Worm (Caenorhabditis elegans) whole organism, late embryonic: ENCODE results near the gene C13G3.12.
A peak's percentile ranks its signal among the peaks of the same experiment; 100 is the strongest.

ENCODE experiments used
- C08G9.2 ChIP-seq: sonication (generic microtip); optimal IDR thresholded peaks from 2 replicates; lab custom pipeline; 2016; ENCODE audit warnings: mild to moderate bottlenecking, missing genetic modification characterization, moderate library complexity, missing compliant biosample characterization
- F13H6.1 ChIP-seq: sonication (generic microtip); optimal IDR thresholded peaks from 2 replicates; lab custom pipeline; 2016; ENCODE audit warnings: missing genetic modification characterization, missing compliant biosample characterization
- K02D7.2 ChIP-seq: sonication (generic microtip); optimal IDR thresholded peaks from 2 replicates; lab custom pipeline; 2017; ENCODE audit warnings: mild to moderate bottlenecking, missing genetic modification characterization, missing compliant biosample characterization
- T23F11.4 ChIP-seq: fragments of 200-800 bp; sonication (Bioruptor generic); optimal IDR thresholded peaks from 2 replicates; lab custom pipeline; 2018; ENCODE audit warnings: mild to moderate bottlenecking, missing genetic modification characterization, missing compliant biosample characterization
- ahr-1 ChIP-seq: sonication (generic microtip); optimal IDR thresholded peaks from 2 replicates; lab custom pipeline; 2016; ENCODE audit warnings: missing genetic modification characterization, missing compliant biosample characterization
- ama-1 ChIP-seq: fragments of 150-350 bp; optimal IDR thresholded peaks from 2 replicates; lab custom pipeline; 2014
- ceh-19 ChIP-seq: fragments of 200-800 bp; sonication (Bioruptor generic); optimal IDR thresholded peaks from 2 replicates; lab custom pipeline; 2018; ENCODE audit warnings: mild to moderate bottlenecking, missing genetic modification characterization, missing compliant biosample characterization
- ceh-2 ChIP-seq: sonication (generic microtip); optimal IDR thresholded peaks from 2 replicates; lab custom pipeline; 2016; ENCODE audit warnings: missing genotype, missing genetic modification characterization, missing compliant biosample characterization
- ceh-22 ChIP-seq: sonication (generic microtip); optimal IDR thresholded peaks from 2 replicates; lab custom pipeline; 2017; ENCODE audit warnings: missing biosample characterization, missing genetic modification characterization
- ceh-24 ChIP-seq: sonication (generic microtip); optimal IDR thresholded peaks from 2 replicates; lab custom pipeline; 2016; ENCODE audit warnings: mild to moderate bottlenecking, missing genetic modification characterization, missing compliant biosample characterization
- ceh-34 ChIP-seq: sonication (generic microtip); optimal IDR thresholded peaks from 2 replicates; lab custom pipeline; 2016; ENCODE audit warnings: mild to moderate bottlenecking, missing genetic modification characterization, missing compliant biosample characterization
- ceh-45 ChIP-seq: fragments of 200-800 bp; sonication (Bioruptor generic); IDR thresholded peaks from 2 replicates; pipeline ENCODE4 v1.3.6; 2022; ENCODE audit warnings: missing genetic modification reagents, missing genetic modification characterization, missing compliant biosample characterization
- ceh-48 ChIP-seq: sonication (generic microtip); optimal IDR thresholded peaks from 2 replicates; lab custom pipeline; 2016; ENCODE audit warnings: missing genetic modification characterization, inconsistent platforms, missing compliant biosample characterization
- che-1 ChIP-seq: sonication (generic microtip); optimal IDR thresholded peaks from 2 replicates; lab custom pipeline; 2016; ENCODE audit warnings: mild to moderate bottlenecking, missing genetic modification characterization, missing compliant biosample characterization
- dve-1 ChIP-seq: sonication (generic microtip); optimal IDR thresholded peaks from 2 replicates; lab custom pipeline; 2017; ENCODE audit warnings: antibody characterized with exemption, mild to moderate bottlenecking, missing genetic modification characterization, missing compliant biosample characterization
- ets-4 ChIP-seq: sonication (generic microtip); optimal IDR thresholded peaks from 2 replicates; lab custom pipeline; 2016; ENCODE audit warnings: missing genetic modification characterization, missing compliant biosample characterization
- eyg-1 ChIP-seq: sonication (generic microtip); optimal IDR thresholded peaks from 2 replicates; lab custom pipeline; 2016; ENCODE audit warnings: missing genotype, missing genetic modification characterization, missing compliant biosample characterization
- fax-1 ChIP-seq: sonication (generic microtip); optimal IDR thresholded peaks from 2 replicates; lab custom pipeline; 2016; ENCODE audit warnings: missing genotype, missing genetic modification characterization, missing compliant biosample characterization
- fkh-10 ChIP-seq: fragments of 150-350 bp; optimal IDR thresholded peaks from 2 replicates; lab custom pipeline; 2014; ENCODE audit warnings: missing biosample characterization, missing genetic modification reagents, missing genetic modification characterization
- fkh-6 ChIP-seq: sonication (generic microtip); optimal IDR thresholded peaks from 2 replicates; lab custom pipeline; 2016; ENCODE audit warnings: missing genetic modification characterization, missing compliant biosample characterization
- gmeb-2 ChIP-seq: sonication (generic microtip); optimal IDR thresholded peaks from 2 replicates; lab custom pipeline; 2016; ENCODE audit warnings: missing genetic modification characterization, inconsistent platforms, missing compliant biosample characterization
- hlh-30 ChIP-seq: sonication (generic microtip); optimal IDR thresholded peaks from 2 replicates; lab custom pipeline; 2017; ENCODE audit warnings: antibody characterized with exemption, missing genetic modification characterization, missing compliant biosample characterization; ENCODE audit not compliant: insufficient read depth
- hlh-6 ChIP-seq: sonication (generic microtip); optimal IDR thresholded peaks from 2 replicates; lab custom pipeline; 2016; ENCODE audit warnings: missing genotype, missing genetic modification characterization, missing compliant biosample characterization
- lim-6 ChIP-seq: sonication (generic microtip); optimal IDR thresholded peaks from 2 replicates; lab custom pipeline; 2016; ENCODE audit warnings: missing genetic modification characterization, missing compliant biosample characterization
- lin-11 ChIP-seq: fragments of 200-800 bp; sonication (Bioruptor generic); optimal IDR thresholded peaks from 2 replicates; lab custom pipeline; 2018; ENCODE audit warnings: mild to moderate bottlenecking, missing genetic modification characterization, missing compliant biosample characterization
- madf-2 ChIP-seq: sonication (generic microtip); optimal IDR thresholded peaks from 2 replicates; lab custom pipeline; 2017; ENCODE audit warnings: missing genetic modification characterization, missing compliant biosample characterization
- nfya-1 ChIP-seq: sonication (generic microtip); optimal IDR thresholded peaks from 2 replicates; lab custom pipeline; 2017; ENCODE audit warnings: missing genetic modification characterization, mild to moderate bottlenecking, missing compliant biosample characterization, antibody characterized with exemption, moderate library complexity
- npax-4 ChIP-seq: sonication (generic microtip); optimal IDR thresholded peaks from 2 replicates; lab custom pipeline; 2016; ENCODE audit warnings: missing genetic modification characterization, missing compliant biosample characterization
- odd-2 ChIP-seq: sonication (generic microtip); optimal IDR thresholded peaks from 2 replicates; lab custom pipeline; 2017; ENCODE audit warnings: antibody characterized with exemption, mild to moderate bottlenecking, missing genetic modification characterization, missing compliant biosample characterization
- pag-3 ChIP-seq: sonication (generic microtip); optimal IDR thresholded peaks from 2 replicates; lab custom pipeline; 2016; ENCODE audit warnings: missing compliant biosample characterization, missing genetic modification characterization, borderline replicate concordance
- pat-9 ChIP-seq: fragments of 200-800 bp; sonication (Bioruptor generic); optimal IDR thresholded peaks from 2 replicates; lab custom pipeline; 2018; ENCODE audit warnings: mild to moderate bottlenecking, missing genetic modification characterization, moderate library complexity, missing compliant biosample characterization
- pha-4 ChIP-seq: fragments of 150-350 bp; optimal IDR thresholded peaks from 2 replicates; lab custom pipeline; 2018; ENCODE audit warnings: missing biosample characterization, missing genetic modification reagents, missing genetic modification characterization
- pqm-1 ChIP-seq: sonication (generic microtip); optimal IDR thresholded peaks from 2 replicates; lab custom pipeline; 2016; ENCODE audit warnings: missing genetic modification characterization, missing compliant biosample characterization
- ref-2 ChIP-seq: sonication (generic microtip); optimal IDR thresholded peaks from 2 replicates; lab custom pipeline; 2016; ENCODE audit warnings: missing genetic modification characterization, missing compliant biosample characterization
- rnt-1 ChIP-seq: sonication (generic microtip); optimal IDR thresholded peaks from 2 replicates; lab custom pipeline; 2016; ENCODE audit warnings: missing genetic modification characterization, missing compliant biosample characterization
- sdc-2 ChIP-seq: sonication (generic microtip); optimal IDR thresholded peaks from 2 replicates; lab custom pipeline; 2016; ENCODE audit warnings: missing genotype, missing genetic modification characterization, missing compliant biosample characterization
- sox-2 ChIP-seq: fragments of 200-800 bp; sonication (Bioruptor generic); IDR thresholded peaks from 2 replicates; pipeline ENCODE4 v1.3.6; 2022; ENCODE audit warnings: missing genetic modification reagents, missing genetic modification characterization, missing compliant biosample characterization
- sox-4 ChIP-seq: sonication (generic microtip); optimal IDR thresholded peaks from 2 replicates; lab custom pipeline; 2017; ENCODE audit warnings: mild to moderate bottlenecking, missing genetic modification characterization, inconsistent platforms, missing compliant biosample characterization
- ttx-3 ChIP-seq: sonication (generic microtip); optimal IDR thresholded peaks from 2 replicates; lab custom pipeline; 2016; ENCODE audit warnings: missing genetic modification reagents, missing genetic modification characterization, missing compliant biosample characterization
- unc-3 ChIP-seq, 2 experiments: fragments of 200-800 bp in 1 of 2; sonication (Bioruptor generic) in 1 of 2; sonication (generic microtip) in 1 of 2; conservative IDR thresholded peaks in 1 of 2; optimal IDR thresholded peaks in 1 of 2; 2 replicates each; pipeline versions ENCODE4 v1.3.6 to Lab custom; 2016 to 2022; ENCODE audit warnings: missing compliant biosample characterization in 2 of 2, missing genetic modification characterization in 2 of 2, missing genetic modification reagents in 1 of 2
- unc-42 ChIP-seq: sonication (generic microtip); optimal IDR thresholded peaks from 2 replicates; lab custom pipeline; 2016; ENCODE audit warnings: missing genotype, missing genetic modification characterization, missing compliant biosample characterization
- unc-86 ChIP-seq: sonication (generic microtip); optimal IDR thresholded peaks from 2 replicates; lab custom pipeline; 2016; ENCODE audit warnings: missing genetic modification characterization, missing compliant biosample characterization
- zip-5 ChIP-seq: sonication (generic microtip); optimal IDR thresholded peaks from 2 replicates; lab custom pipeline; 2016; ENCODE audit warnings: missing genetic modification characterization, missing compliant biosample characterization
- ztf-16 ChIP-seq: sonication (generic microtip); optimal IDR thresholded peaks from 2 replicates; lab custom pipeline; 2017; ENCODE audit warnings: missing genetic modification characterization, missing compliant biosample characterization

Gene C13G3.12

ce11 chrV:11029309-11029708 is 6.6 kb upstream of the C13G3.12 start (continued):
- TF ChIP-seq ref-2 (tag; lab: Kevin White, UChicago): peak; percentile 89
- TF ChIP-seq pqm-1 (tag; lab: Kevin White, UChicago): no peak
- TF ChIP-seq npax-4 (tag; lab: Kevin White, UChicago): no peak
- TF ChIP-seq zip-5 (tag; lab: Kevin White, UChicago): peak; percentile 87
- TF ChIP-seq ahr-1 (tag; lab: Kevin White, UChicago): peak; percentile 25
- TF ChIP-seq ceh-34 (tag; lab: Kevin White, UChicago): peak; percentile 47
- TF ChIP-seq ama-1 (lab: Kevin White, UChicago): no peak
- peak; percentile 71 for TF ChIP-seq F13H6.1 (tag; lab: Kevin White, UChicago)
- TF ChIP-seq nfya-1 (tag; lab: Kevin White, UChicago): peak; percentile 13
- peak; percentile 86 for TF ChIP-seq ceh-2 (tag; lab: Kevin White, UChicago)
- TF ChIP-seq fkh-6 (tag; lab: Kevin White, UChicago): peak; percentile 63
- TF ChIP-seq ceh-48 (tag; lab: Kevin White, UChicago): peak; percentile 52
- TF ChIP-seq ztf-16 (tag; lab: Kevin White, UChicago): peak; percentile 50
- peak; percentile 83 for TF ChIP-seq rnt-1 (tag; lab: Kevin White, UChicago)
- TF ChIP-seq fax-1 (tag; lab: Kevin White, UChicago): peak; percentile 40
- no peak for TF ChIP-seq unc-3 (GFP tag; conservative IDR thresholded peaks at IDR 0.05; lab: Robert Waterston, UW)
- TF ChIP-seq unc-3 (tag; optimal IDR thresholded peaks at IDR 0.05; lab: Kevin White, UChicago): no peak
- TF ChIP-seq sox-4 (tag; lab: Kevin White, UChicago): no peak
- no peak for TF ChIP-seq ceh-22 (tag; lab: Kevin White, UChicago)

DNA sequence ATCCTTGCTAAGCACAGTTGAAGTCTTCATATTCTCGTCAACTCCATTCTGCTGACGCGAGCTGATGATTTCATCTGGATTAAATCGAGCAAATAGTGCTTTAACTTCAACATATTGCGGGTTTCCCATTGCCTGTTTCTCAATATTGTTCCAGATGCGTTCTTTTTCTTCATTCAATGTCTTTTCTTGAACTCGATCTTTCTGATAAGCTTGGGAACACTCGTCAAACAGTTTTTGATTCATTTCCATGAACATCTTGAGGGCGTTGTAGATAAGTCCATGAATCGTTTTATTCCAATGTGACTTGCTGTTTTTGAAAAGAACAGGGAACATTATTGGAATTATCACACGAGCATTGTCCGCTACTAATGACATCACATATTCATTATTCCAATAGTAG is 5.0 kb upstream of the C13G3.12 start:
- TF ChIP-seq unc-42 (tag; lab: Kevin White, UChicago) (no peak), ceh-19 (no peak), eyg-1 (tag; lab: Kevin White, UChicago) (no peak), ama-1 (lab: Kevin White, UChicago) (no peak), che-1 (tag; lab: Kevin White, UChicago) (no peak), C08G9.2 (tag; lab: Kevin White, UChicago) (no peak), pha-4 (tag; lab: Kevin White, UChicago) (no peak), pat-9 (no peak), fkh-10 (GFP tag; lab: Kevin White, UChicago) (no peak), ceh-48 (tag; lab: Kevin White, UChicago) (no peak)

ce11 chrV:11016846-11017553 is 5.7 kb downstream of the C13G3.12 start:
- TF ChIP-seq dve-1 (no peak), hlh-6 (tag; lab: Kevin White, UChicago) (no peak), ceh-24 (tag; lab: Kevin White, UChicago) (no peak), ceh-45 (GFP tag; lab: Robert Waterston, UW) (no peak), gmeb-2 (tag; lab: Kevin White, UChicago) (no peak), npax-4 (tag; lab: Kevin White, UChicago) (no peak), ref-2 (tag; lab: Kevin White, UChicago) (no peak), hlh-30 (tag; lab: Kevin White, UChicago) (no peak), unc-86 (tag; lab: Kevin White, UChicago) (no peak), K02D7.2 (tag; lab: Kevin White, UChicago) (no peak), ceh-19 (no peak), ztf-16 (tag; lab: Kevin White, UChicago) (no peak)

- TF ChIP-seq T23F11.4 (GFP tag; lab: Kevin White, UChicago): no peak
- no peak for TF ChIP-seq unc-86 (tag; lab: Kevin White, UChicago)
- no peak for TF ChIP-seq dve-1
- TF ChIP-seq odd-2: no peak
- TF ChIP-seq madf-2: no peak
- TF ChIP-seq ttx-3 (tag; lab: Kevin White, UChicago): no peak
- TF ChIP-seq sox-2: no peak
- no peak for TF ChIP-seq sdc-2 (tag; lab: Kevin White, UChicago)
- no peak for TF ChIP-seq lim-6 (tag; lab: Kevin White, UChicago)
- TF ChIP-seq pha-4 (tag; lab: Kevin White, UChicago): no peak
- TF ChIP-seq ets-4 (tag; lab: Kevin White, UChicago): no peak
- TF ChIP-seq hlh-30 (tag; lab: Kevin White, UChicago): no peak
- no peak for TF ChIP-seq F13H6.1 (tag; lab: Kevin White, UChicago)
- no peak for TF ChIP-seq ceh-22 (tag; lab: Kevin White, UChicago)
- TF ChIP-seq che-1 (tag; lab: Kevin White, UChicago): no peak
- no peak for TF ChIP-seq lin-11 (tag; lab: Kevin White, UChicago)
- TF ChIP-seq ztf-16 (tag; lab: Kevin White, UChicago): no peak
- no peak for TF ChIP-seq pag-3 (tag; lab: Kevin White, UChicago)
Observed at ce11 chrV:11014758-11015157, 8.0 kb downstream of the C13G3.12 start.
